Worm (Caenorhabditis elegans) whole organism, midembryonic: ENCODE measurements around the gene fsn-1.

ENCODE experiments used
- cog-1 ChIP-seq: sonication (generic microtip); optimal IDR thresholded peaks from 2 replicates; lab custom pipeline; 2016; ENCODE audit warnings: missing genetic modification characterization, missing compliant biosample characterization
- flt-1 ChIP-seq: fragments of 200-800 bp; sonication (Bioruptor generic); IDR thresholded peaks from 2 replicates; pipeline ENCODE4 v1.3.6; 2022; ENCODE audit warnings: missing genetic modification characterization, missing compliant biosample characterization
- klf-2 ChIP-seq: fragments of 200-800 bp; sonication (Bioruptor generic); conservative IDR thresholded peaks from 2 replicates; pipeline ENCODE4 v1.3.6; 2022; ENCODE audit warnings: missing genetic modification reagents, missing genetic modification characterization, missing compliant biosample characterization
- ref-1 ChIP-seq: fragments of 200-800 bp; sonication (Bioruptor generic); conservative IDR thresholded peaks from 2 replicates; pipeline ENCODE4 v1.3.6; 2022; ENCODE audit warnings: missing genetic modification reagents, missing genetic modification characterization, missing compliant biosample characterization
- ztf-23 ChIP-seq: fragments of 200-800 bp; sonication (Bioruptor generic); IDR thresholded peaks from 2 replicates; pipeline ENCODE4 v1.3.6; 2022; ENCODE audit warnings: missing genetic modification reagents, missing genetic modification characterization, missing compliant biosample characterization
- ztf-29 ChIP-seq: fragments of 200-800 bp; sonication (Bioruptor generic); IDR thresholded peaks from 2 replicates; pipeline ENCODE4 v1.3.6; 2022; ENCODE audit warnings: missing genetic modification reagents, missing genetic modification characterization, missing compliant biosample characterization

ce11 chrIII:4951824-4952223 lies 14.7 kb downstream of the fsn-1 start, which contains the start of gene flh-2:
- TF ChIP-seq cog-1 (tag; lab: Kevin White, UChicago): no peak
- no peak for TF ChIP-seq flt-1 (GFP tag; lab: Robert Waterston, UW)
- TF ChIP-seq ztf-29: no peak
- TF ChIP-seq klf-2 (GFP tag; lab: Robert Waterston, UW): no peak
- no peak for TF ChIP-seq ztf-23
- no peak for TF ChIP-seq ref-1 (GFP tag; lab: Robert Waterston, UW)
